Fruit fly (Drosophila melanogaster) ovary, adult (tissue): ENCODE results near the gene CG43203.

Source experiments
- CG17801 ChIP-seq: fragments of 200-800 bp; optimal IDR thresholded peaks from 2 replicates; lab custom pipeline; 2019; ENCODE audit warnings: missing biosample characterization, mild to moderate bottlenecking, missing genetic modification characterization, moderate library complexity; ENCODE audit not compliant: partially characterized antibody

The CG43203 gene

dm6 chr3R:19353751-19354150 is at the start of gene CG43203:
TSS of gene CG43203 (plus strand) at chr3R:19354051.
- TF ChIP-seq CG17801 (GFP tag; lab: Kevin White, UChicago), result no peak

DNA sequence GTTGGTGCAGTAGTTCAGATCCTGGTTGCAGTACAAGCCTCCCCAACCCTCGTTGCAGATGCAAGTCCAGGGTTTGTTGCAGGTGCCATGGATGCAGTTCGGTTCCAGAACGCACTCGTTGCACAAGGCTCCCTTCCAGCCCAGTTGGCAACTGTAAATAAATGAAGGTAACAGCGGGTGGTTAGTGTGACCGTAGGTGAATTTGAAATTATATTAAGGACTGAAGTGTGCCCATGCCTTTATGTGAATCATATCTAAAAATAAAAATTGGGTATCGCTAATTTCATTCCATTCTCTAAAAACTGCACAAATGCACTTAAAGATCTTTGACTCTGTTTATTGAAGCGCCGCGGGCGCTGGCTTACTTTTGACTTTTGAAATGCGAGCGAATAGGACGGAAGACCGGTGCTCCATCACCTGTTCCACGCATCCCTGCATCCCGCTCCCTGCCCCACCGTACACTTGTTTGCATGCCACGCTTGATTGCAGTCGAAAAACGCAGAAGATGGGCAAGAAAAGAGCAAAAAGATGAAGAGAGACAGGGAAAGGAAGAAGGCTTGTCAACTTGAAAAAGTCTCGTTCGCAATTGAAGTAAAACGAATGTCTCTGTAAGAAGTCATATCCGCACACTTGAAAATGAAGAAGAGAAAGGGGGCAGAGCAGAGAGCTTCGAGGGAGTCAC is 47.3 kb upstream of the CG43203 start:
- no peak for TF ChIP-seq CG17801 (GFP tag; lab: Kevin White, UChicago)

DNA sequence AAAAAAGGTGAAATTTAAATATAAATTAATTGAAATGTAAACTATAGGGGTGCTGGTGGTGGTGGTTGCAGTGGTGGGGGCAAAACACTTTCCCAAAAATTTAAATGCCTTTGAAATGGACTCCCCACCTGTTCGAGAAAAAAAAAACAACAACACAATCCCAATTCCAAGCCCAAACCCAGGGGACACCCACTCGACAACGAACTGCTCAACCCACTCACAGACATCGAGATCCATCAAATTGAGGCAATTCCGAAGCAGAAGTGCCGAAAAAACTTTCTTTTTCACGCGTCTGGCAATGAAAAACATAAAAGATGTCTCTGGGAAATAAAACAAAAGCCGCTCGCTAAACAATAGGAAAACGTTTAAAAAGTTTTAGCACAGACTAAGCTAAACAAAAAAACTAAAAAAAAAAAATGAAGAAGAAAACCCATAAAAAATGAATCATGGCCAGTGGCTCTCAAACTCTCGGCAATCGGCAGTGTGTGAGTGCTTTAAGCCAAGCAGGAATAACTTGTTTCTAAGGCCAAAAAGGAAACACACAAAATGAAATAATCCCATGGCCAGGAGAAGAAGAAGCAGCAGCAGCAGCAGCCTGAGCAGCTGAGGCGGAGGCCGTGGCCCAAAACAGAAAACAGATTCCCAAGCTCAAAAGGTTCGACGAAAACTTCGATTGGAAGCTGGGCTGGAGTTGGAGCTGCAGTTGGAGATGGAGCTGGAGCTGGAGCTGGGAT is 44.9 kb upstream of the CG43203 start:
- no peak for TF ChIP-seq CG17801 (GFP tag; lab: Kevin White, UChicago)

dm6 chr3R:19310352-19311055 is 43.3 kb upstream of the CG43203 start:
- no peak for TF ChIP-seq CG17801 (GFP tag; lab: Kevin White, UChicago)

- TF ChIP-seq CG17801 (GFP tag; lab: Kevin White, UChicago), result no peak
Observed at dm6 chr3R:19312281-19312827, 41.5 kb upstream of the CG43203 start.

DNA sequence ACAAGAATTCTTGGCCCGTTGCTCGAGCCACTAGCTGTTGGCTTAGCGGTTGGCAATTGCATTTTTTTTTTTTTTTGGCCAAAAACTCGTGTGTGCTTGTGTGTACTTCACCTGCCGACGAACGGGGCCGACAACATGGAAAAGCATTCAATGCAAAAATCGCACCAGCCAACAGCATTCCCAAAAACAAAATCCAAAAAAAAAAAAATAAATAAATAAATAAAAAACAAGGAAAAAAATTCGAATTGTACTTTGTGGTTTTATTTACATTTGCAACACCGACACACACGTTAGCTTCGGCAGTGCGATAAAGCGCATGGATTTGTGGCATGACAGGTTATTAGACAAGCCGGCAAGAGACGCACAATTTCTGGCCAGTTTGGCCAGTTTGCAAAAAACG is 40.7 kb upstream of the CG43203 start:
- no peak for TF ChIP-seq CG17801 (GFP tag; lab: Kevin White, UChicago)

DNA sequence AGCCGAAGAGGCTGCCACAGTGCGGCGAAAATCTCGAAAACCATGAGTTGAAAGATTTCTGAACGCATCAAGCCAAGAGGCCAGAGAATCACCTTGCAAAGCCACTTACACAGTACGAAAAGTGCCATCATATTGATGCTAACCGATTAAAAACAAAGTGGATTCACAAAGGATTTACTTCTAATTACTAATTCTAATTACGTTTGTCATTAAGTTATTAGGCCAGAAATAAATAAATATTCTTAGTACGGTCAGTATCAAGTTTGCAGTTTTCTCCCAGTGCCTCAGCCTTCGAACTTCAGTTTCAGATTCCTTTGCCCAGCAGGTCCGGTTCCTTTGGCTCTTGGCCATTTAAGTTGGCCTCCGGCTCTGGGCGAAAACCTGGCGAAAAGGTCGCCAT is 39.6 kb upstream of the CG43203 start:
- no peak for TF ChIP-seq CG17801 (GFP tag; lab: Kevin White, UChicago)

- TF ChIP-seq CG17801 (GFP tag; lab: Kevin White, UChicago), result no peak
Observed at dm6 chr3R:19317184-19317747, 36.6 kb upstream of the CG43203 start.

DNA sequence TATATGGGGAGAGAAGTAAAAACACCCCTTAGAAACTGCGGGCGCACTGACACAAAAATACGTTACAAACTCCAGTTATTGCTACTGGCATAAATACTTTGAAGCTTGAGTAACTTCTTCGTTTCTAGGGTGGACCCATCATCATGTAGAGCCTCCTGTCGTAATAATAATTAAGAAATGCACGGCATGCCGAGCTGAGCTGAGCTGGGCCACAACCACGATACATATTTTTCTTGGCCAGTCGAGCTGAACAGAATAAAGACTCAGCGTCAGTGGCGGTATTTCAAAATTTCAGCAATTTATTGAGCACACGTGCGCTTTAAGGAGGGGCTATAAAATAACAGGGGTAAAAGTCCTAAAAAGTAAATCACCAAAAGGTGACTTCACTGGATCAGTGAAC is 35.4 kb upstream of the CG43203 start:
- TF ChIP-seq CG17801 (GFP tag; lab: Kevin White, UChicago), result no peak

dm6 chr3R:19319433-19319832 is 34.4 kb upstream of the CG43203 start:
- no peak for TF ChIP-seq CG17801 (GFP tag; lab: Kevin White, UChicago)

DNA sequence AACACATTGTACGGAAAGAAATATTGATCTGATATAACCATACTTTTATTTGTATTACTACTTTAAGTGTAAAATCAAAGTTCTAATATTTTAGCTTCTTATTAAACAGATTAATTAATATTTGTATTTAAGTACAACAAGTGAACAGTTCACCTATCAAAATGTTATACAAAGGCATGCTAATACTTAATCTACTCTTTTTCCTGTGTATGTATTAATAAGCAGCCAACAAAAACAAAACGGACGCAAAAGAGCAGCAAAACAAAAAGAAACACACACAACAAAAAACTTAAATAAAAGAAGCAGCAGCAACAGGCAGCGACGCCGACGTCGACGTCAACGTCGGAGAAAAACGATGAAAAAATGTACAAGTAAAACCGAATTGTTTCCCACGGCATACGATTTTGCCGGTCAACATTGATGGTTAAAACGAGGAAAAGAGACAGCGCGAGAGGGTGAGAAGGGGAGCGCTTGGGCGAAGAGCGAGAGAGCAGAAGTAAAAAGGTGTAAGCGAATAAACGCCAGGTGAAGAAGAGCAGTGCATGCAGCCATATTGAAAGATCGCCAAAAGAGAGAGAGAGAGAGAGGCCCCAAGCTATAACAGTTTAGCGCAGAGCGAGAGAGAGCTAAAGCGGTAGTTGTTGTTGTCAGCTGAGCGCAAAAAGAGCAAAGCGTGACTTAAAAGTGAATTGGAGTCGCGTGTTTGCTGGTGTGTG is 32.2 kb upstream of the CG43203 start:
- TF ChIP-seq CG17801 (GFP tag; lab: Kevin White, UChicago), result peak; percentile 67

DNA sequence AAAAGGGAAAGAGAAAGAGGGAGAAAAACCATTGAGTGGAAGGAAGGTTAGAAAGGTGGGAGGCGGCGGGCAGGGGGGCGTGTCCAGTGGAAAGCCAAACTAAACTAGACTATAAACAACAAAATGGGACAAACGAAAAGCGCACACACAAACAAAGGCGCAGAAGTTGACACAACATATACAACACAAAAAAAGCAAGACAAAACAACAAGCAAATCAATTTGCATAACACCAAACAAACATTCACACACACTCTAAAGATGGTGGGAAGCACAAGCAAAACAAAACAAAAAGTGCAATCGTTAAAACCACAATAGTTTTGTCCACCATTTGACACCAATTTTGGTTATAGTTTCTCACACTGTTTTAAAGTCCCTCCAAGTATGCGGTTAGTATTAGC is 31.5 kb upstream of the CG43203 start:
- TF ChIP-seq CG17801 (GFP tag; lab: Kevin White, UChicago), result no peak

DNA sequence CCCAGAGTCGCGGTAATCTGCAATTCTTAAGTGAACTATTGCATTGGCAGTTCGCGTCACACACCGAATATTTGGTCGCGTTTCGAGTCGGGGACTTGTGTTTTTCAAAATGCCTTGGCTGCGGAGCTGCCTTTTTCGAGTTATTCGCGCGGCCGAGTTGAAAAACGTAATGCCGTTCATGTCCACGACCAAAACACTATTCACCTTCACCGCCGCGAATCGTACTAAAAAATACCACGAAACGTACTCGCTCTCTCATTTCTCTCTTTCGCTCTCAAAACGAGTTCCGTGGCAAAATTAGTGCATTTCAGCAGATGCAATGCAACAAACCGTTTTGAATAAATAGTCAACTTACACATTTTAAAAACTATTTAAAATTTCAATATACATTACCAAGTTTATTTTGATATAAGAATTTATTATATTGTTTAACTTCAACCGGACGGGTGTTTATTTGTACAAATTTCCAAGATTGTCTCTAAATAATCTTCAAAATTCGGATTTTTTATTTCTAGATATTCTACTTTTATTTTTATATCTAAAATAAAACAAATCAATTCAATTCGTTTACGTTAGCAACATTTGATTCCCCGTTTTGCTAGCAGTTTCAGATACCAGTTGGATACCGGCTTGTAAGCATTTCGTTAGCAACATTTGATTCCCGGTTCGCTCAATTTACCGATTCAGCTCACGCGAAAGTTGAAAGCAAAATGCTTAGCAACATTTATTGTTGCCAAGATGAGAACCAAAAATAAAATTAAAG is 27.6 kb upstream of the CG43203 start, which contains the start of gene Delta:
Delta (minus strand) TSS at position 175 of the 763 bp plus-strand sequence.
- TF ChIP-seq CG17801 (GFP tag; lab: Kevin White, UChicago), result no peak
